Worm (Caenorhabditis elegans) whole organism, L1 larva: Measurements from ENCODE around the gene C09B8.8.

Source experiments
- ceh-82 ChIP-seq, 3 experiments: fragments of 150-350 bp in 1 of 3; sonication (generic microtip) in 2 of 3; optimal IDR thresholded peaks; 2 replicates each; lab custom pipeline; 2014 to 2017; ENCODE audit warnings: missing biosample characterization in 3 of 3, missing genetic modification characterization in 3 of 3
- ceh-88 ChIP-seq: fragments of 200-800 bp; sonication (Bioruptor generic); IDR thresholded peaks from 2 replicates; pipeline ENCODE4 v1.3.6; 2022; ENCODE audit warnings: missing genetic modification characterization, missing compliant biosample characterization
- dpl-1 ChIP-seq, 3 experiments: fragments of 150-350 bp in 2 of 3; sonication (generic microtip) in 1 of 3; optimal IDR thresholded peaks; 2 replicates each; lab custom pipeline; 2014 to 2017; ENCODE audit warnings: missing biosample characterization in 3 of 3, missing genetic modification characterization in 3 of 3, missing genetic modification reagents in 3 of 3
- fkh-10 ChIP-seq: sonication (generic microtip); optimal IDR thresholded peaks from 2 replicates; lab custom pipeline; 2017; ENCODE audit warnings: missing biosample characterization, missing genetic modification reagents, missing genetic modification characterization
- jun-1 ChIP-seq: fragments of 150-350 bp; optimal IDR thresholded peaks from 2 replicates; lab custom pipeline; 2014; ENCODE audit warnings: missing biosample characterization, missing genetic modification reagents, missing genetic modification characterization
- lsy-2 ChIP-seq, 2 experiments: fragments of 150-350 bp; optimal IDR thresholded peaks; 2 replicates each; lab custom pipeline; 2014; ENCODE audit warnings: missing biosample characterization in 2 of 2, missing genetic modification characterization in 2 of 2
- nhr-11 ChIP-seq: fragments of 150-350 bp; optimal IDR thresholded peaks from 2 replicates; lab custom pipeline; 2014; ENCODE audit warnings: missing biosample characterization, missing genetic modification characterization
- snpc-4 ChIP-seq: fragments of 150-350 bp; optimal IDR thresholded peaks from 2 replicates; lab custom pipeline; 2014; ENCODE audit warnings: missing biosample characterization, missing genetic modification characterization

ce11 chrX:5975228-5975627 lies 40.1 kb upstream of the C09B8.8 start:
- TF ChIP-seq jun-1 (tag; lab: Kevin White, UChicago) (no peak), ceh-82 (tag; optimal IDR thresholded peaks at IDR 0.05; lab: Kevin White, UChicago) (no peak), snpc-4 (tag; lab: Kevin White, UChicago) (no peak), ceh-88 (GFP tag; lab: Robert Waterston, UW) (no peak), nhr-11 (tag; lab: Kevin White, UChicago) (no peak), fkh-10 (GFP tag; lab: Kevin White, UChicago) (no peak), dpl-1 (GFP tag; optimal IDR thresholded peaks at IDR 0.05; lab: Kevin White, UChicago) (no peak), lsy-2 (tag; optimal IDR thresholded peaks at IDR 0.05; lab: Kevin White, UChicago) (no peak)
